Comparison of ENCODE assay signal across 4 fruit fly cellular contexts in genomic region chr3L:20387843-20388163, dm6.
A peak's percentile ranks its signal among the peaks of the same experiment; 100 is the strongest.
TF ChIP-seq lines count a peak whose summit lies in the region.

No protein-coding gene starts in this region.

- TF ChIP-seq CTCF in whole organism, embryonic (GFP tag; optimal IDR thresholded peaks at IDR 0.05; lab: Kevin White, UChicago): no peak

TF ChIP-seq in whole organism, adult, 20 proteins besides CTCF, POLR2A, EP300 and RAD21:
- no peak for TF ChIP-seq Clk (GFP tag; optimal IDR thresholded peaks at IDR 0.05; lab: Kevin White, UChicago)
- no peak for TF ChIP-seq pad (GFP tag; optimal IDR thresholded peaks at IDR 0.05; lab: Kevin White, UChicago)
- TF ChIP-seq Hr96 (GFP tag; optimal IDR thresholded peaks at IDR 0.05; lab: Kevin White, UChicago): no peak
- TF ChIP-seq CG12768 (GFP tag; optimal IDR thresholded peaks at IDR 0.05; lab: Kevin White, UChicago): peak; percentile 4
- no peak for TF ChIP-seq cic (GFP tag; optimal IDR thresholded peaks at IDR 0.05; lab: Kevin White, UChicago)

TF ChIP-seq in whole organism, embryonic, 481 proteins besides CTCF, POLR2A, EP300 and RAD21:
- TF ChIP-seq Pdp1 (GFP tag; optimal IDR thresholded peaks at IDR 0.05; lab: Kevin White, UChicago): peak in 1 of 2 experiments; percentile 87
- TF ChIP-seq nom (GFP tag; optimal IDR thresholded peaks at IDR 0.05; lab: Kevin White, UChicago): peak; percentile 75
- TF ChIP-seq Deaf1 (tag; optimal IDR thresholded peaks at IDR 0.05; lab: Kevin White, UChicago): peak; percentile 12
- no peak for TF ChIP-seq CG1233 (GFP tag; optimal IDR thresholded peaks at IDR 0.05; lab: Kevin White, UChicago)
- TF ChIP-seq bsh (GFP tag; optimal IDR thresholded peaks at IDR 0.05; lab: Kevin White, UChicago): peak in 1 of 2 experiments; percentile 36
TF ChIP-seq in whole organism, embryonic: peak in this region for 4.

TF ChIP-seq in whole organism, prepupa, 60 proteins besides CTCF, POLR2A, EP300 and RAD21 (continues in another document):
- TF ChIP-seq Hr39 (GFP tag; optimal IDR thresholded peaks at IDR 0.05; lab: Kevin White, UChicago) (no peak), eg (GFP tag; IDR thresholded peaks at IDR 0.05; lab: Robert Waterston, UW) (no peak), Eip93F (GFP tag; optimal IDR thresholded peaks at IDR 0.05; lab: Kevin White, UChicago) (no peak), CG6792 (GFP tag; optimal IDR thresholded peaks at IDR 0.05; lab: Kevin White, UChicago) (no peak), pdm3 (GFP tag; optimal IDR thresholded peaks at IDR 0.05; lab: Kevin White, UChicago) (no peak), CG7368 (GFP tag; optimal IDR thresholded peaks at IDR 0.05; lab: Kevin White, UChicago) (no peak), spab (GFP tag; optimal IDR thresholded peaks at IDR 0.05; lab: Kevin White, UChicago) (peak; percentile 18), Eip75B (GFP tag; optimal IDR thresholded peaks at IDR 0.05; lab: Kevin White, UChicago) (no peak), lz (GFP tag; optimal IDR thresholded peaks at IDR 0.05; lab: Kevin White, UChicago) (no peak), Sox14 (GFP tag; optimal IDR thresholded peaks at IDR 0.05; lab: Kevin White, UChicago) (no peak), Hr38 (GFP tag; optimal IDR thresholded peaks at IDR 0.05; lab: Kevin White, UChicago) (no peak), CG8632 (GFP tag; optimal IDR thresholded peaks at IDR 0.05; lab: Kevin White, UChicago) (no peak), CG31627 (GFP tag; optimal IDR thresholded peaks at IDR 0.05; lab: Kevin White, UChicago) (no peak), Ets96B (tag; optimal IDR thresholded peaks at IDR 0.05; lab: Kevin White, UChicago) (no peak), acj6 (GFP tag; optimal IDR thresholded peaks at IDR 0.05; lab: Kevin White, UChicago) (no peak), CG6808 (GFP tag; optimal IDR thresholded peaks at IDR 0.05; lab: Kevin White, UChicago) (peak; percentile 62), CG6163 (GFP tag; IDR thresholded peaks at IDR 0.05; lab: Robert Waterston, UW) (no peak), Gug (GFP tag; IDR thresholded peaks at IDR 0.05; lab: Robert Waterston, UW) (no peak), CG3919 (GFP tag; optimal IDR thresholded peaks at IDR 0.05; lab: Kevin White, UChicago) (no peak), Ets21C (GFP tag; optimal IDR thresholded peaks at IDR 0.05; lab: Kevin White, UChicago) (no peak), CG6854 (GFP tag; optimal IDR thresholded peaks at IDR 0.05; lab: Kevin White, UChicago) (no peak), cyc (GFP tag; optimal IDR thresholded peaks at IDR 0.05; lab: Kevin White, UChicago) (no peak), net (GFP tag; optimal IDR thresholded peaks at IDR 0.05; lab: Kevin White, UChicago) (no peak), CG8119 (GFP tag; IDR thresholded peaks at IDR 0.05; lab: Robert Waterston, UW) (0 out of 3 replicates have a peak, but pooled peaks have one; percentile 16), CG11294 (GFP tag; IDR thresholded peaks at IDR 0.05; lab: Robert Waterston, UW) (no peak), svp (GFP tag; lab: Kevin White, UChicago) (no peak), CG15336 (GFP tag; IDR thresholded peaks at IDR 0.05; lab: Robert Waterston, UW) (no peak), OdsH (GFP tag; optimal IDR thresholded peaks at IDR 0.05; lab: Kevin White, UChicago) (no peak), Lpt (GFP tag; optimal IDR thresholded peaks at IDR 0.05; lab: Kevin White, UChicago) (no peak), vri (GFP tag; optimal IDR thresholded peaks at IDR 0.05; lab: Kevin White, UChicago) (no peak), CG3032 (tag; optimal IDR thresholded peaks at IDR 0.05; lab: Kevin White, UChicago) (no peak), CG34406 (GFP tag; optimal IDR thresholded peaks at IDR 0.05; lab: Kevin White, UChicago) (no peak), dac (GFP tag; optimal IDR thresholded peaks at IDR 0.05; lab: Kevin White, UChicago) (no peak), esn (GFP tag; optimal IDR thresholded peaks at IDR 0.05; lab: Kevin White, UChicago) (no peak), CG4318 (GFP tag; optimal IDR thresholded peaks at IDR 0.05; lab: Kevin White, UChicago) (no peak), dsx (GFP tag; optimal IDR thresholded peaks at IDR 0.05; lab: Kevin White, UChicago; ENCODE audit: poor library complexity, severe bottlenecking) (no peak), salr (GFP tag; optimal IDR thresholded peaks at IDR 0.05; lab: Kevin White, UChicago) (no peak), CG1621 (tag; optimal IDR thresholded peaks at IDR 0.05; lab: Kevin White, UChicago) (peak; percentile 3), Smox (GFP tag; optimal IDR thresholded peaks at IDR 0.05; lab: Kevin White, UChicago) (no peak), fd59A (GFP tag; optimal IDR thresholded peaks at IDR 0.05; lab: Kevin White, UChicago) (no peak), CG16779 (tag; optimal IDR thresholded peaks at IDR 0.05; lab: Kevin White, UChicago) (no peak), CG11902 (GFP tag; optimal IDR thresholded peaks at IDR 0.05; lab: Kevin White, UChicago) (no peak), CG9139 (GFP tag; optimal IDR thresholded peaks at IDR 0.05; lab: Kevin White, UChicago) (peak; percentile 49)

TF ChIP-seq in whole organism, pupa, 21 proteins besides CTCF, POLR2A, EP300 and RAD21:
- no peak for TF ChIP-seq CG32121 (GFP tag; IDR thresholded peaks at IDR 0.05; lab: Robert Waterston, UW)
- no peak for TF ChIP-seq CG8301 (tag; optimal IDR thresholded peaks at IDR 0.05; lab: Kevin White, UChicago)
- TF ChIP-seq CG13204 (GFP tag; optimal IDR thresholded peaks at IDR 0.05; lab: Kevin White, UChicago): peak; percentile 26
- TF ChIP-seq D1 (tag; optimal IDR thresholded peaks at IDR 0.05; lab: Kevin White, UChicago): no peak
- no peak for TF ChIP-seq rn (GFP tag; IDR thresholded peaks at IDR 0.05; lab: Robert Waterston, UW)
- no peak for TF ChIP-seq CG14655 (GFP tag; optimal IDR thresholded peaks at IDR 0.05; lab: Kevin White, UChicago)
- peak; percentile 45 for TF ChIP-seq gl (tag; optimal IDR thresholded peaks at IDR 0.05; lab: Kevin White, UChicago)
- no peak for TF ChIP-seq CG12605 (GFP tag; IDR thresholded peaks at IDR 0.05; lab: Robert Waterston, UW)
